Worm (Caenorhabditis elegans): ENCODE measurements around the gene mfsd-10.

Gene mfsd-10

ce11 chrX:17336354-17336753 is 32.1 kb downstream of the mfsd-10 start, which contains the start of gene C53C11.2:
TSS of gene C53C11.2 (plus strand) at chrX:17336637.
- TF ChIP-seq daf-16 (GFP tag; optimal IDR thresholded peaks at IDR 0.05) (no peak), daf-16 (tag; optimal IDR thresholded peaks at IDR 0.05) (peak; percentile 79), daf-12 (tag; optimal IDR thresholded peaks at IDR 0.05) (no peak), unc-62 (GFP tag; optimal IDR thresholded peaks at IDR 0.05 in 1 of 2) (no peak), unc-62 (tag; optimal IDR thresholded peaks at IDR 0.05) (no peak), pqm-1 (tag; optimal IDR thresholded peaks at IDR 0.05) (peak; percentile 69), lin-15B (tag; optimal IDR thresholded peaks at IDR 0.05) (no peak), dve-1 (tag; optimal IDR thresholded peaks at IDR 0.05; ENCODE audit: insufficient read depth) (peak; percentile 23), nhr-28 (tag; optimal IDR thresholded peaks at IDR 0.05) (peak; percentile 24), ces-1 (GFP tag; optimal IDR thresholded peaks at IDR 0.05) (no peak)

DNA sequence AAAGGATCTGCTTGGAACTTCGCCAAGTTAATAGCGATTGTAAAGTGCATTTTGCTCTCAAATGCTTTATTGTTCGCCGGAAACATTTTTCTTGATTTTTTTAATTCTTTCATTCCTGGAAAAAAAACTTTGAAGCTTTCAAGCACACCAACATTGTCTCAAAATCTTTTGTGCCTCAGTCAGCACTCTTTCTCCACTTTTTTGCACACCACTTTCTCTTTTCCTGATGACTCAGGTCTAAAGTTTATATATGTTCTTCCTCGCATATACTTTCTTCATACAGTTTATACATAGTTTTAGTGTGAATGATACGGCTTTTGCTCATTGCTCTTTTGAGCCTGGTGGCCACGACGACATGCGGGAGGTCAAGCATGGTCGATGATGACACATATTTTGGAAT is 34.7 kb downstream of the mfsd-10 start, which contains the start of gene C53C11.5:
Gene C53C11.5, plus strand, starts transcription at position 301 of the 400 bp plus-strand sequence.
- TF ChIP-seq dmd-9 (GFP tag; IDR thresholded peaks at IDR 0.05) (no peak), ctbp-1 (GFP tag; IDR thresholded peaks at IDR 0.05) (no peak), ZK337.2 (GFP tag; IDR thresholded peaks at IDR 0.05) (no peak), nhr-48 (tag; optimal IDR thresholded peaks at IDR 0.05) (no peak), tra-1 (GFP tag; IDR thresholded peaks at IDR 0.05) (no peak), Y75B8A.6 (GFP tag; IDR thresholded peaks at IDR 0.05) (no peak), nhr-28 (tag; optimal IDR thresholded peaks at IDR 0.05) (no peak), lin-13 (GFP tag; optimal IDR thresholded peaks at IDR 0.05) (no peak), lsy-2 (tag; optimal IDR thresholded peaks at IDR 0.05) (no peak), lir-3 (tag; optimal IDR thresholded peaks at IDR 0.05) (no peak), spr-1 (tag; optimal IDR thresholded peaks at IDR 0.05) (no peak), T26A8.4 (GFP tag; IDR thresholded peaks at IDR 0.05) (no peak), nhr-10 (tag; optimal IDR thresholded peaks at IDR 0.05) (no peak), nhr-102 (tag; optimal IDR thresholded peaks at IDR 0.05) (no peak)

ce11 chrX:17330574-17330973 is 37.9 kb downstream of the mfsd-10 start:
- TF ChIP-seq F37D6.2 (tag; optimal IDR thresholded peaks at IDR 0.05) (no peak), mxl-2 (GFP tag; conservative IDR thresholded peaks at IDR 0.05) (no peak), lir-3 (tag; optimal IDR thresholded peaks at IDR 0.05) (no peak), ZK546.5 (tag; optimal IDR thresholded peaks at IDR 0.05) (no peak), dve-1 (tag; optimal IDR thresholded peaks at IDR 0.05; ENCODE audit: insufficient read depth) (peak; percentile 1), unc-62 (GFP tag; optimal IDR thresholded peaks at IDR 0.05 in 1 of 2) (peak in 1 of 2 experiments; percentile 38), unc-62 (tag; optimal IDR thresholded peaks at IDR 0.05) (no peak), daf-16 (GFP tag; optimal IDR thresholded peaks at IDR 0.05) (no peak), daf-16 (tag; optimal IDR thresholded peaks at IDR 0.05) (peak; percentile 54)

DNA sequence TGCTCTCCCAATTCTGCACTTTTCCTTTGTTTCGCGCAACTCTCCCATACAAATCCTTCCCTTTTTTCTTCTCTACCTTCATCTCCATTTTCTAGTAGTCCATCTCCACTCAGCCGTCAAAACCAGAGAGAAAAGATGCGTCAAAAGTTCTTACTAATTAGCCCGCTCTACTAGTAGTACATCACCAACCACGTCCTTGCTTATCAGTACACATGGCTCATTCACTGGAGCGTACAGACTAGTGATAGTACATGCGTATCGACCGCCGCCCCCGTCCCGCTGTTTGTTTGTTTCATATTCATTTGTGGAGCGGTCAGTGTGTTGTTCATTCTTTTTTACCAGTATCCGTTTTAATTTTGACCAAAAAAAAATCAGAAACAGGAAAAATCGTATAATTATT is 39.4 kb downstream of the mfsd-10 start:
- no peak for TF ChIP-seq zag-1 (tag; optimal IDR thresholded peaks at IDR 0.05)
- TF ChIP-seq hlh-11 (tag; optimal IDR thresholded peaks at IDR 0.05) = peak; percentile 29
- peak; percentile 40 for TF ChIP-seq pqm-1 (tag; optimal IDR thresholded peaks at IDR 0.05)
- peak; percentile 38 for TF ChIP-seq mxl-3 (GFP tag; optimal IDR thresholded peaks at IDR 0.05)
- TF ChIP-seq dmd-6 (GFP tag; IDR thresholded peaks at IDR 0.05) = no peak
- TF ChIP-seq daf-16 (GFP tag; optimal IDR thresholded peaks at IDR 0.05) = no peak
- TF ChIP-seq daf-16 (tag; optimal IDR thresholded peaks at IDR 0.05) = peak; percentile 45
- TF ChIP-seq lin-39 (tag; optimal IDR thresholded peaks at IDR 0.05) = no peak
- TF ChIP-seq aha-1 (tag) = peak; percentile 63

DNA sequence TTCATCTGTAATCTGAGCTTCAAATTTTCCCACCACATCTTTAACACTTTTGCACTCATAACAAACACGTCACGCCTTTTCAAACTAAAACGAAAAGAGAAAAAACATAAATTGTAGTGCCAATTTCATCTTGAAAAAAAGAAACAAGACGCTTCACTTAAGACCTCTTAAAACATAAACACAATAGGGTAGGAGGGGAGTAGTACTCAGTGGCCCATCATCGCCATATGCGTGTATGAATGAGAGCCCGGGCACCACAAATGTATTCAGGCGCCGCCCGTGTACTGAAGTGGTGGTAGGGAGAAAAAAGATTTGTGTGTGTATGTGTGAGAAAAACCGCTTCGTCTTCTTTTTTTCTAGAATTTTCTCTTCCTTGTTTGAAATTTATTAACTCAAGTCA is 41.2 kb downstream of the mfsd-10 start:
- TF ChIP-seq dmd-6 (GFP tag; IDR thresholded peaks at IDR 0.05) (no peak), ceh-28 (tag; optimal IDR thresholded peaks at IDR 0.05) (no peak), php-3 (GFP tag; IDR thresholded peaks at IDR 0.05) (no peak), zag-1 (tag; optimal IDR thresholded peaks at IDR 0.05) (no peak), cey-2 (tag; optimal IDR thresholded peaks at IDR 0.05; ENCODE audit: borderline replicate concordance, insufficient read depth) (no peak), pha-4 (GFP tag; IDR thresholded peaks at IDR 0.05) (no peak), pha-4 (tag; optimal IDR thresholded peaks at IDR 0.05) (no peak), dmd-9 (GFP tag; IDR thresholded peaks at IDR 0.05) (no peak), nhr-48 (tag; optimal IDR thresholded peaks at IDR 0.05) (no peak), dve-1 (tag; optimal IDR thresholded peaks at IDR 0.05; ENCODE audit: insufficient read depth) (no peak), gei-8 (GFP tag; optimal IDR thresholded peaks at IDR 0.05) (no peak), rbr-2 (tag; optimal IDR thresholded peaks at IDR 0.05) (no peak), lin-13 (GFP tag; optimal IDR thresholded peaks at IDR 0.05) (no peak), F49E8.2 (tag; optimal IDR thresholded peaks at IDR 0.05; ENCODE audit: borderline replicate concordance) (no peak), aha-1 (tag) (no peak), ama-1 (optimal IDR thresholded peaks at IDR 0.05) (no peak), nhr-111 (GFP tag; optimal IDR thresholded peaks at IDR 0.05) (no peak), spr-1 (tag; optimal IDR thresholded peaks at IDR 0.05) (no peak), lin-1 (GFP tag; IDR thresholded peaks at IDR 0.05) (no peak), daf-12 (tag; optimal IDR thresholded peaks at IDR 0.05) (no peak)
